Fruit fly (Drosophila melanogaster) Kc167 (cell line): Measurements from ENCODE around the gene Fas2.

ENCODE experiments used
- Myc ChIP-seq: fragments of >200 bp; optimal IDR thresholded peaks from 2 replicates; lab custom pipeline; 2017; ENCODE audit warnings: missing external identifiers
- Sin3A ChIP-seq: fragments of >200 bp; optimal IDR thresholded peaks from 2 replicates; lab custom pipeline; 2018; ENCODE audit warnings: missing external identifiers
- h ChIP-seq: fragments of >200 bp; optimal IDR thresholded peaks from 3 replicates; lab custom pipeline; 2018; ENCODE audit warnings: missing external identifiers
- insv ChIP-seq: fragments of >200 bp; optimal IDR thresholded peaks from 3 replicates; lab custom pipeline; 2018; ENCODE audit warnings: missing external identifiers
- psq ChIP-seq: fragments of >200 bp; optimal IDR thresholded peaks from 2 replicates; lab custom pipeline; 2017; ENCODE audit warnings: missing external identifiers
- ttk ChIP-seq: sonication (Bioruptor generic); optimal IDR thresholded peaks from 2 replicates; lab custom pipeline; 2017; ENCODE audit warnings: missing external identifiers

Fas2 gene

DNA sequence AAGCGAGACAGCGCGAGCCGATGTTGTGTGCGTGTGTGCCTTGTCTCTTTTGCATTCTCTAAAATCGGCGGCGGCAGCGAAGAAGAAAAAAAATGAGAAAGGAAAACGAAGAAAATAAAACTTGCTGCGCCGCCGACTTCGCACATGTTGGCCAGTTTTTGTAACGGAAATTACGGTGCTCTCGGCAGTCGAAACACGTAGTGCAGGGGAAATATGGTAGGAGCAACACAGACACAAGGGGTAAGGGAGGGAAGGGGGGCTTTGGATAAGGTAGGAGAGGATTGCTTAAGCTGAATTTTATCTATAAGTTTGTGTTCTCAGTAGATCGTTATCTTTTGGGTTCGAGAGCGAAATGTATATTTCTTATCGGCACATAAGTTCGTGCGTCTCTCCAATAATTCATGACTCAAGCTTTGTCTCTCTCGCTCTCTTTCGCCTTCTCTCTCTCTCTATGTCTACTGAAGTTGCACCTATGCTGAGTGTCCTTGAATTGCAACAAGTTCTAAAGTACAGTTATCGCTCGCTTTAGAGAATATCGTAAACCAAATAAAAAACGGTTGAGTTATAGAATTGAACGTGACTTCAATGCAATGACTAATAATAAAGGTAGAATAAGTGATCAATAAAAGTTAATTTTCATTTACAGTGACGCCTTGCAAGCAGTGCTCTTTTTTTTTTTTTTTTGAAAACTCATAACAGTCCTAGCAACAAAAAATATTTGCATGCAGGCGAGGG is 2.0 kb downstream of the Fas2 start:
- TF ChIP-seq Myc (lab: Kevin White, UChicago) (no peak), psq (lab: Kevin White, UChicago) (no peak), Sin3A (lab: Kevin White, UChicago) (no peak), insv (lab: Kevin White, UChicago) (no peak), ttk (lab: Kevin White, UChicago) (no peak), h (lab: Kevin White, UChicago) (no peak)

DNA sequence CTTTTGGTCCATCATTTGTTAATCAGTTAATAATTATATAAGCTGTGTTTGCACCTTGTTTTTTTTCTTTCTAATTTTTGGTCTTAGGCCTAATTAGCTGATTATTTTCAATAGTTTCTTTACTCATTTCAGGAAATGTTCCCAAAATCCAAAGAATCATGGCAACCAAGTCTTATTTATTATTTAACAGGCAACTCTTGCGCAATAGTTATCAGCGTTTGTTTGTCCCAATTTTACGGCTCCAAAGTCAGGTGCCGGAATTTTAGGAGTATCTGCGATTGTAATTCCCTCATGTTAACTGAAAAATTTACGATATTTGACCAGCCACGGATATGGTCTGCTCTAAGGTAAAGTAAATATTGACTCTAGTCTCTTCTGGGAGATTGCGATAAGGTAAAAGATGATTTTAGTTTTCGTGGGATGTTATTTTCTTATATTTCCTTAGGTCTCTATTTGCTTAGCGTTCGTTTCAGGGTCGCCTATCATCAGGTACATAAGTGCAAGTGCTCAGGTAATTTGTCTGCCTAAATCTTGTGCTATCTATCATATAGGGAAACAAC is 3.6 kb downstream of the Fas2 start:
- TF ChIP-seq h (lab: Kevin White, UChicago) = no peak
- no peak for TF ChIP-seq insv (lab: Kevin White, UChicago)
- TF ChIP-seq Sin3A (lab: Kevin White, UChicago) = no peak
- no peak for TF ChIP-seq Myc (lab: Kevin White, UChicago)
- no peak for TF ChIP-seq ttk (lab: Kevin White, UChicago)
- no peak for TF ChIP-seq psq (lab: Kevin White, UChicago)

DNA sequence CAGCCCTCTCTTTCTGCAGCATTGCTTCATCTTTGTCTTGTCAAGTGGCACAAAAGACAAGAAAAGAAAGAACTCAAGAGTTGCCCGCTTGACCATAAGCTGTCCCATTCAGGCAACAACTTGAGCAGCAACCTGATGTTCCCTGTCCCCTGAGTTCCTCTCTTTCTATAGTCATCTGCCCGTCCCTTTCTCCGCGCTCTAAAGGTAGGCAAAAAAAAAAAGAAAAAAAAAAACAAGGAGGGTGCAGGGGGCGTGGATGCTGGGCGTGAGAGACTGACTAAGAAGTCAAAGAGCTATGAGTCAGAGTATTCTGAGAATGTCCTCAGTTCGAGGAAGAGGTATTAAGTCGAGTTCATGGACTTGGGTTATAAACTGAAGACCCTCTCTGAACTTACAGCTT is 5.3 kb downstream of the Fas2 start:
- no peak for TF ChIP-seq ttk (lab: Kevin White, UChicago)
- no peak for TF ChIP-seq Sin3A (lab: Kevin White, UChicago)
- no peak for TF ChIP-seq h (lab: Kevin White, UChicago)
- no peak for TF ChIP-seq psq (lab: Kevin White, UChicago)
- no peak for TF ChIP-seq insv (lab: Kevin White, UChicago)
- no peak for TF ChIP-seq Myc (lab: Kevin White, UChicago)

DNA sequence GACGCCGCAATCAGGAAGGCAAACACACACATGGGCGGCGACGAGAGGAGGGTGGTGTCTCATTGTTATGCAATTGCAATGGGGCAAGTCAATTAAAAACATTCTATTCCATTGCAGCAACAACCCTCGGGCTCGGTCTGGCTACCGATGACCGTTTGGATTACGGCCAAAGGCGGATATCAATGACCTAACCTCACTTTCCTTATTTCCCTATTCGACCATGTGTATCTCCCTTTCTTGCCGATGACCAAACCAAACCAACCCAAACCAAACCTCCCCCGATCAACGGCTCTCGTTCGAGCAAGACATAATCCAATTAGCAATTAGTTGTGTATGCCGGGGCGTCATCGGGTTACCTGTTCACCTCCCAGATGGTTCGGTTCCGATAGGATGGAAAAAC is 7.1 kb downstream of the Fas2 start:
- no peak for TF ChIP-seq h (lab: Kevin White, UChicago)
- TF ChIP-seq psq (lab: Kevin White, UChicago) = no peak
- no peak for TF ChIP-seq Sin3A (lab: Kevin White, UChicago)
- no peak for TF ChIP-seq insv (lab: Kevin White, UChicago)
- no peak for TF ChIP-seq ttk (lab: Kevin White, UChicago)
- no peak for TF ChIP-seq Myc (lab: Kevin White, UChicago)

DNA sequence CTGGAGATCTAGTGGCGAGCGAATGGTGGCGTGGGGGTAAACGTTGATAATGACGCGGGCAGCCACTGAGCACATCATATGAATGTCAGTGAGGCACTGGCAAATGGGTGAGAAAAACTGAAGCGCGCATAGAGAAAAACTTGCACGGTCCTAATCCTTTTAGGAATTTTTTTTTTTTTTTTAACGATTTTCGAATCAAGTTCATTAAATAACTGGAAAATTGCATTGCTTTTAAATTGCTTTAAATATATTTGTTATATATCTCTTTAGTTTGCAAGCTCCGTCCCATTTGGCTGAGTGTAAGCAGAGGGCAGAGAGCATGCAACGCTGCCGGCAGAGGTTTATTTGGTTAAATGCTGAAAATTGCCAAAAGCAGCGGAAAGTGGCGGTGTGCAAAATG is 8.4 kb downstream of the Fas2 start:
- no peak for TF ChIP-seq ttk (lab: Kevin White, UChicago)
- no peak for TF ChIP-seq insv (lab: Kevin White, UChicago)
- TF ChIP-seq psq (lab: Kevin White, UChicago) = no peak
- TF ChIP-seq h (lab: Kevin White, UChicago) = no peak
- TF ChIP-seq Sin3A (lab: Kevin White, UChicago) = no peak

DNA sequence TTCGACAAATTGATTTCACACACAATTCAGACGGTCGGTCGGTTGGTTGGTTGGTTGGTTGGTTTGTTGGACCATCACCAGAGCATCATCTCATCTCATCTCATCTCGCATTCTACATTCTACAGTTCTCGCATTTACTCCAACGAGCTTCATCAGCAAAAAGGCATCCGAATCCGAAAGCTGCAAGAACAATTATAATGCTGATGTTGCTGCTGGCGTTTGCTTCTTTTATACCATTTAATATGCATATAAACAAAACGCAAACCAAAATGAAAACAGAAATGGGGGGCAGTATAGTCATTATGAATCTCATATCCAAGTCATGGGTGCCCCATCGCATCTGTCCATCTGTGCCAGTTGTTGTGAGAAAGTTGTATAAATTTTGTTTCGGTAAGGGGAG is 19.2 kb downstream of the Fas2 start:
- TF ChIP-seq psq (lab: Kevin White, UChicago) = no peak
- TF ChIP-seq Myc (lab: Kevin White, UChicago) = no peak
- no peak for TF ChIP-seq insv (lab: Kevin White, UChicago)
- TF ChIP-seq ttk (lab: Kevin White, UChicago) = no peak
- TF ChIP-seq h (lab: Kevin White, UChicago) = no peak
- no peak for TF ChIP-seq Sin3A (lab: Kevin White, UChicago)

DNA sequence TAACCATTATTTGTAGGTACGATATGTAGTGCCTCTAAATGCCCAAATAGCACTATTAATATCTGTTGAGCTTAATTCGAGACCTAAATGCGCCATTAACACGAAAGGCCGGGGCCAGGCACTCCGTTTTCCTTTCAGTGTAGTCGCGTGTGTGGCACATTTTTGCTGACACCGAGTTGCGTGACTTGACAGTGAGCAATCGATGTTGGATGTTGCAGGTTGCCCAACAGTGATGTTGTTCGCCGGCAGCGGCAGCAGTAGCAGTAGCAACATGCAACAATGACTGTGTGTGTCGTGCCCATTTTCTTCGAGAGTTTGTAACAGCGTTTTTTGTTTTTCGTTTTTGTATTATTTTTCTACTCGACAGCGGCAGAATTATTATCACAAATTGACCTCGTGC is 20.5 kb downstream of the Fas2 start:
- no peak for TF ChIP-seq Sin3A (lab: Kevin White, UChicago)
- TF ChIP-seq Myc (lab: Kevin White, UChicago) = no peak
- no peak for TF ChIP-seq psq (lab: Kevin White, UChicago)
- TF ChIP-seq insv (lab: Kevin White, UChicago) = no peak
- no peak for TF ChIP-seq h (lab: Kevin White, UChicago)
- TF ChIP-seq ttk (lab: Kevin White, UChicago) = no peak

DNA sequence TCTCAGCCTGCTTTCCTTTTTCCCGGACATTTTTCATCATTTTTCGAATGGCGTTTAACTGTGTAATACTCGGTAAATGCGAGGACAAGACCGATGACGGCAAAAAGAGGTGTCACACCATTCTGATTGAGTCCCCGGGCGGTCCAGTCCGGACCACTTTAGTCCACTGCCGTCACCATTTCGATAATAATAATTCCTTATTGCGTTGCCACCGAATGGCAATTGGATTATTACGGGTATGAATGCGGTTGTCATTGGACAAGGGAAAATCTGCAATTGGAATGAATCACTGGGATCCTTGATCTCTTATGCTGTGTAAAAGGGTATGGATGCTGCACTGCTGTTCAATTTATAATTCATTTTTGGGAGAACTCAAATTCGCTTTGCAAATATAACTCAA is 27.1 kb downstream of the Fas2 start:
- TF ChIP-seq ttk (lab: Kevin White, UChicago) (no peak), insv (lab: Kevin White, UChicago) (no peak), Myc (lab: Kevin White, UChicago) (no peak), Sin3A (lab: Kevin White, UChicago) (no peak), h (lab: Kevin White, UChicago) (no peak)

DNA sequence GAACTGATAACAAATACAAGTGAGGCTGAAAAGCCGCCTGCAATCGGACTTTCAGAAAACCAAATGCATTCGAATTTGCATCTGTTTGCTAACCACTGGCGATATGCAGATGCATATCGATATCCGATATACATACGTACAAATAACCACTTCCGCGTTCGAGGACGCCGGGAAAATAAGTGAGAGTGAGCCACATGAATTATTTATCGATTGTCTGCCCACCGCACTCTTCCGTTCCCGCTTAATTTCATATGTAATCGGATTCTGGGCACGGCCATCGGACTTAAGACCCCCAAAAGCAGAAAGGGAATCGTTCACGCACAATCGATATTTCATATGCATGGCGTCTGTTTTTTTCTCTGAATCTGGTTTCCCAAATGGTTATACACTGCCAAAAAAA is 28.2 kb downstream of the Fas2 start:
- TF ChIP-seq psq (lab: Kevin White, UChicago) (no peak), insv (lab: Kevin White, UChicago) (no peak), Sin3A (lab: Kevin White, UChicago) (no peak), Myc (lab: Kevin White, UChicago) (no peak), h (lab: Kevin White, UChicago) (no peak), ttk (lab: Kevin White, UChicago) (no peak)

DNA sequence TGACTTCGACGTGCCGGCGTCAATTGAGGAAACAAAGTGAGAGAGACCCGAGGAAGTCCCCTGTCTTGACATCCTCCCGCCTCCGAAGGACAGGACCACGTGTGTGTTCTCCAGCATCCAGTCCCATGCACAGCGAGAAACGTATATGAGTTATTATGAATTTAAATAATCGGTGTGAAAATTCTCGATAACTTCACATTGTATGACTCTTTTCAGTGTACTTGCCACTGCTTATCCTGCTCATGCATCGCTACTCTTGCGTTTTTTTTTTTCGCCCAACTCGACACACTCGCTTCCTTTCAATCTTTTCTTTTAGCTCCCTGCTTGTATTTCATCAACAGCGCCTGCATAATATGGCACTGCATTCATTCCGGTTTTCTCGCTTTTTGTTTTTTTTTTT is 30.1 kb downstream of the Fas2 start:
- TF ChIP-seq Sin3A (lab: Kevin White, UChicago) = no peak
- no peak for TF ChIP-seq ttk (lab: Kevin White, UChicago)
- no peak for TF ChIP-seq Myc (lab: Kevin White, UChicago)
- no peak for TF ChIP-seq insv (lab: Kevin White, UChicago)
- no peak for TF ChIP-seq h (lab: Kevin White, UChicago)
- TF ChIP-seq psq (lab: Kevin White, UChicago) = no peak

DNA sequence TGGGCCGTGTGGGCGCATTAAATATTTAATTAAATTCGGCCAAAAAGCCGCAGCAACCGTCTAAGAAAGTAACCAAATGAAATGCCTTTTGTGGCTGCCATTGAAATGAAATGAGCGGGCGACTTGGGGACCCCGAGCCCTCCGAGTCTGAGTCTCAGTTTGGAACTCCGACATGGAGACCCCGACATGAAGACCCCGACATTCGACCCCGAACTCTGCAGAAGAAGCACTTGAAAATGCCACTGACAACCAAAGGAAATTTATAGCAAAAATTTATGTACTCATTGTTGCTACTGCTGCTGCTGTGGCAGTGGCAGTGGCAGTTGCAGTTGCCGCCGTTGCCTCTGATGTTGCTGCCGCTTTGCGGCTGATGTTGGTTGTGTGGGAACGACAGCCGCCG is 32.5 kb downstream of the Fas2 start:
- TF ChIP-seq psq (lab: Kevin White, UChicago) (no peak), Myc (lab: Kevin White, UChicago) (no peak), Sin3A (lab: Kevin White, UChicago) (no peak), ttk (lab: Kevin White, UChicago) (no peak), h (lab: Kevin White, UChicago) (no peak), insv (lab: Kevin White, UChicago) (no peak)
